Worm (Caenorhabditis elegans) whole organism, L2 larva: Measurements from ENCODE around the gene C14A4.7.

Source experiments
- C34F6.9 ChIP-seq: fragments of 150-350 bp; optimal IDR thresholded peaks from 2 replicates; lab custom pipeline; 2014; ENCODE audit warnings: missing biosample characterization, missing genetic modification characterization
- F13H6.1 ChIP-seq: sonication (generic microtip); optimal IDR thresholded peaks from 2 replicates; lab custom pipeline; 2016; ENCODE audit warnings: missing genetic modification characterization, missing compliant biosample characterization
- R02D3.7 ChIP-seq: fragments of 150-350 bp; optimal IDR thresholded peaks from 2 replicates; lab custom pipeline; 2014; ENCODE audit warnings: missing biosample characterization, missing genetic modification characterization
- Y55F3AM.14 ChIP-seq: fragments of 200-800 bp; sonication (Bioruptor generic); optimal IDR thresholded peaks from 2 replicates; lab custom pipeline; 2018; ENCODE audit warnings: mild to moderate bottlenecking, missing genetic modification characterization, missing compliant biosample characterization
- ZK546.5 ChIP-seq: sonication (generic microtip); optimal IDR thresholded peaks from 2 replicates; lab custom pipeline; 2017; ENCODE audit warnings: missing biosample characterization, missing genetic modification characterization
- alr-1 ChIP-seq: fragments of 150-350 bp; optimal IDR thresholded peaks from 2 replicates; lab custom pipeline; 2014; ENCODE audit warnings: missing biosample characterization, missing genetic modification characterization
- aly-2 ChIP-seq: fragments of 150-350 bp; optimal IDR thresholded peaks from 2 replicates; lab custom pipeline; 2014; ENCODE audit warnings: missing biosample characterization, missing genetic modification characterization
- ama-1 ChIP-seq: fragments of 150-350 bp; optimal IDR thresholded peaks from 2 replicates; lab custom pipeline; 2018; ENCODE audit warnings: inconsistent platforms
- blmp-1 ChIP-seq: sonication (generic microtip); optimal IDR thresholded peaks from 2 replicates; lab custom pipeline; 2017; ENCODE audit warnings: missing genetic modification characterization, mild to moderate bottlenecking, missing compliant biosample characterization, antibody characterized with exemption, moderate library complexity; ENCODE audit not compliant: insufficient read depth
- ceh-16 ChIP-seq: fragments of 150-350 bp; optimal IDR thresholded peaks from 2 replicates; lab custom pipeline; 2014; ENCODE audit warnings: missing biosample characterization, missing genetic modification characterization
- ceh-82 ChIP-seq: fragments of 150-350 bp; optimal IDR thresholded peaks from 2 replicates; lab custom pipeline; 2014; ENCODE audit warnings: missing biosample characterization, missing genetic modification characterization
- crh-2 ChIP-seq: sonication (generic microtip); optimal IDR thresholded peaks from 2 replicates; lab custom pipeline; 2017; ENCODE audit warnings: missing biosample characterization, missing genetic modification characterization
- dmd-4 ChIP-seq: sonication (generic microtip); optimal IDR thresholded peaks from 2 replicates; lab custom pipeline; 2017; ENCODE audit warnings: missing biosample characterization, missing genetic modification characterization
- egl-27 ChIP-seq: sonication (generic microtip); optimal IDR thresholded peaks from 3 replicates; lab custom pipeline; 2017; ENCODE audit warnings: missing biosample characterization, missing genetic modification reagents, missing genetic modification characterization
- fos-1 ChIP-seq: fragments of 150-350 bp; optimal IDR thresholded peaks from 2 replicates; lab custom pipeline; 2014; ENCODE audit warnings: missing biosample characterization, missing genetic modification characterization
- gmeb-1 ChIP-seq: fragments of 150-350 bp; optimal IDR thresholded peaks from 2 replicates; lab custom pipeline; 2014; ENCODE audit warnings: missing biosample characterization, missing genetic modification characterization
- lin-11 ChIP-seq: fragments of 150-350 bp; sonication (generic microtip); optimal IDR thresholded peaks from 2 replicates; lab custom pipeline; 2014; ENCODE audit warnings: missing biosample characterization, missing genetic modification characterization, inconsistent platforms, mixed read lengths
- lin-13 ChIP-seq: fragments of 150-350 bp; optimal IDR thresholded peaks from 2 replicates; lab custom pipeline; 2014; ENCODE audit warnings: missing biosample characterization, missing genetic modification reagents, missing genetic modification characterization
- lin-39 ChIP-seq: fragments of 150-350 bp; optimal IDR thresholded peaks from 2 replicates; lab custom pipeline; 2014; ENCODE audit warnings: missing biosample characterization, missing genetic modification reagents, missing genetic modification characterization
- lsy-2 ChIP-seq, 2 experiments: fragments of 150-350 bp in 1 of 2; sonication (generic microtip) in 1 of 2; optimal IDR thresholded peaks; 2 replicates each; lab custom pipeline; 2014 to 2017; ENCODE audit warnings: missing biosample characterization in 2 of 2, missing genetic modification characterization in 2 of 2
- mbf-1 ChIP-seq: sonication (generic microtip); optimal IDR thresholded peaks from 2 replicates; lab custom pipeline; 2017; ENCODE audit warnings: missing biosample characterization, missing genetic modification characterization
- mdl-1 ChIP-seq, 2 experiments: fragments of 150-350 bp in 1 of 2; sonication (generic microtip) in 1 of 2; optimal IDR thresholded peaks; 2 replicates each; lab custom pipeline; 2017; ENCODE audit warnings: missing biosample characterization in 2 of 2, missing genetic modification characterization in 2 of 2
- nhr-10 ChIP-seq: sonication (generic microtip); optimal IDR thresholded peaks from 2 replicates; lab custom pipeline; 2017; ENCODE audit warnings: missing biosample characterization, missing genetic modification characterization
- nhr-11 ChIP-seq: fragments of 150-350 bp; optimal IDR thresholded peaks from 2 replicates; lab custom pipeline; 2014; ENCODE audit warnings: missing biosample characterization, missing genetic modification characterization
- nhr-12 ChIP-seq: fragments of 150-350 bp; optimal IDR thresholded peaks from 2 replicates; lab custom pipeline; 2014; ENCODE audit warnings: missing biosample characterization, missing genetic modification characterization
- nhr-129 ChIP-seq: fragments of 150-350 bp; optimal IDR thresholded peaks from 2 replicates; lab custom pipeline; 2014; ENCODE audit warnings: missing biosample characterization, missing genetic modification characterization
- nhr-21 ChIP-seq: fragments of 150-350 bp; optimal IDR thresholded peaks from 2 replicates; lab custom pipeline; 2014; ENCODE audit warnings: missing biosample characterization, missing genetic modification characterization
- nhr-23 ChIP-seq: fragments of 150-350 bp; optimal IDR thresholded peaks from 2 replicates; lab custom pipeline; 2014; ENCODE audit warnings: missing biosample characterization, missing genetic modification reagents, missing genetic modification characterization
- nhr-237 ChIP-seq: fragments of 150-350 bp; optimal IDR thresholded peaks from 2 replicates; lab custom pipeline; 2014; ENCODE audit warnings: missing biosample characterization, missing genetic modification characterization
- nhr-25 ChIP-seq: fragments of 150-350 bp; sonication (generic microtip); optimal IDR thresholded peaks from 3 replicates; lab custom pipeline; 2014; ENCODE audit warnings: missing biosample characterization, missing genetic modification characterization
- nhr-6 ChIP-seq: fragments of 150-350 bp; optimal IDR thresholded peaks from 2 replicates; lab custom pipeline; 2014; ENCODE audit warnings: missing biosample characterization, missing genetic modification characterization
- nhr-77 ChIP-seq: fragments of 150-350 bp; optimal IDR thresholded peaks from 2 replicates; lab custom pipeline; 2014; ENCODE audit warnings: missing biosample characterization, missing genetic modification characterization
- peb-1 ChIP-seq: fragments of 150-350 bp; optimal IDR thresholded peaks from 2 replicates; lab custom pipeline; 2014; ENCODE audit warnings: missing biosample characterization, missing genetic modification characterization
- sem-4 ChIP-seq: fragments of 150-350 bp; optimal IDR thresholded peaks from 2 replicates; lab custom pipeline; 2014; ENCODE audit warnings: missing biosample characterization, missing genetic modification reagents, missing genetic modification characterization
- skn-1 ChIP-seq: sonication (generic microtip); optimal IDR thresholded peaks from 2 replicates; lab custom pipeline; 2017; ENCODE audit warnings: missing biosample characterization, missing genetic modification characterization
- sma-9 ChIP-seq, 2 experiments: fragments of 150-350 bp in 1 of 2; sonication (generic microtip) in 1 of 2; optimal IDR thresholded peaks; 2 replicates each; lab custom pipeline; 2014 to 2016; ENCODE audit warnings: missing genetic modification characterization in 2 of 2, mild to moderate bottlenecking in 1 of 2, missing biosample characterization in 1 of 2, missing compliant biosample characterization in 1 of 2, missing genetic modification reagents in 1 of 2, moderate library complexity in 1 of 2
- snpc-4 ChIP-seq: fragments of 150-350 bp; optimal IDR thresholded peaks from 2 replicates; lab custom pipeline; 2014; ENCODE audit warnings: missing biosample characterization, missing genetic modification characterization
- unc-39 ChIP-seq: fragments of 150-350 bp; optimal IDR thresholded peaks from 2 replicates; lab custom pipeline; 2014; ENCODE audit warnings: missing biosample characterization, missing genetic modification characterization
- unc-55 ChIP-seq: fragments of 150-350 bp; sonication (generic microtip); optimal IDR thresholded peaks from 3 replicates; lab custom pipeline; 2014; ENCODE audit warnings: missing biosample characterization, missing genetic modification reagents, missing genetic modification characterization
- unc-62 ChIP-seq: fragments of 150-350 bp; optimal IDR thresholded peaks from 2 replicates; lab custom pipeline; 2014; ENCODE audit warnings: missing biosample characterization, missing genetic modification reagents, missing genetic modification characterization
- ztf-1 ChIP-seq: fragments of 200-800 bp; sonication (Bioruptor generic); conservative IDR thresholded peaks from 2 replicates; pipeline ENCODE4 v1.3.6; 2022; ENCODE audit warnings: missing genetic modification characterization, missing compliant biosample characterization
- ztf-11 ChIP-seq: sonication (generic microtip); optimal IDR thresholded peaks from 2 replicates; lab custom pipeline; 2017; ENCODE audit warnings: missing biosample characterization, missing genetic modification characterization
- ztf-4 ChIP-seq: fragments of 150-350 bp; optimal IDR thresholded peaks from 2 replicates; lab custom pipeline; 2014; ENCODE audit warnings: missing biosample characterization, missing genetic modification characterization

C14A4.7 gene

ce11 chrII:10551985-10552736 is 44.2 kb downstream of the C14A4.7 start (continued):
- TF ChIP-seq alr-1 (tag; lab: Kevin White, UChicago) (no peak), nhr-6 (tag; lab: Kevin White, UChicago) (peak; percentile 96), ZK546.5 (tag; lab: Kevin White, UChicago) (no peak), R02D3.7 (tag; lab: Kevin White, UChicago) (no peak), dmd-4 (tag; lab: Kevin White, UChicago) (no peak), nhr-77 (peak; percentile 19), gmeb-1 (peak; percentile 87), ztf-1 (GFP tag; lab: Robert Waterston, UW) (no peak), sem-4 (peak; percentile 96), snpc-4 (peak; percentile 61), nhr-25 (peak; percentile 98), egl-27 (tag; lab: Kevin White, UChicago) (peak; percentile 88), nhr-10 (tag; lab: Kevin White, UChicago) (peak; percentile 10), unc-39 (tag; lab: Kevin White, UChicago) (no peak), skn-1 (tag; lab: Kevin White, UChicago) (peak; percentile 53)

- TF ChIP-seq sem-4 (no peak), ztf-4 (tag; lab: Kevin White, UChicago) (no peak), blmp-1 (tag; lab: Kevin White, UChicago) (no peak), ztf-11 (tag; lab: Kevin White, UChicago) (no peak), dmd-4 (tag; lab: Kevin White, UChicago) (no peak), nhr-25 (peak; percentile 58), gmeb-1 (no peak), mbf-1 (no peak), fos-1 (tag; lab: Kevin White, UChicago) (no peak), R02D3.7 (tag; lab: Kevin White, UChicago) (no peak), nhr-21 (tag; lab: Kevin White, UChicago) (no peak), crh-2 (no peak), unc-55 (GFP tag; lab: Kevin White, UChicago) (no peak), nhr-10 (tag; lab: Kevin White, UChicago) (no peak), F13H6.1 (tag; lab: Kevin White, UChicago) (peak; percentile 21), ztf-1 (GFP tag; lab: Robert Waterston, UW) (no peak), lin-13 (GFP tag; lab: Kevin White, UChicago) (no peak), lin-39 (no peak), nhr-11 (tag; lab: Kevin White, UChicago) (peak; percentile 47), unc-39 (tag; lab: Kevin White, UChicago) (no peak), peb-1 (no peak), sma-9 (GFP tag; optimal IDR thresholded peaks at IDR 0.05; lab: Kevin White, UChicago) (peak; percentile 27), sma-9 (tag; optimal IDR thresholded peaks at IDR 0.05; lab: Kevin White, UChicago) (no peak), lsy-2 (tag; optimal IDR thresholded peaks at IDR 0.05; lab: Kevin White, UChicago) (peak in 1 of 2 experiments; percentile 32), C34F6.9 (no peak), nhr-129 (peak; percentile 4), Y55F3AM.14 (GFP tag; lab: Kevin White, UChicago) (no peak), nhr-77 (no peak), aly-2 (tag; lab: Kevin White, UChicago) (no peak), unc-62 (no peak), nhr-6 (tag; lab: Kevin White, UChicago) (no peak), ceh-82 (tag; lab: Kevin White, UChicago) (no peak), snpc-4 (no peak), ceh-16 (tag; lab: Kevin White, UChicago) (no peak), nhr-23 (no peak), nhr-12 (no peak), ama-1 (no peak), mdl-1 (tag; optimal IDR thresholded peaks at IDR 0.05; lab: Kevin White, UChicago) (no peak), nhr-237 (tag; lab: Kevin White, UChicago) (no peak), lin-11 (tag; lab: Kevin White, UChicago) (no peak)
- TF ChIP-seq, all 48 proteins: peak for 6
Measured at ce11 chrII:10550872-10551647, 45.3 kb downstream of the C14A4.7 start.
